Worm (Caenorhabditis elegans) whole organism, L4 larva: ENCODE results near the gene cblc-1.
"Not testable (repeated sequence)": the region's sequence is repeated elsewhere in the genome, so short reads cannot be mapped to it uniquely, and the experiment has no call there.

Experiments used
- D1046.2 ChIP-seq: fragments of 200-800 bp; sonication (Bioruptor generic); IDR thresholded peaks from 2 replicates; pipeline ENCODE4 v1.3.6; 2022; ENCODE audit warnings: missing genetic modification characterization, missing compliant biosample characterization
- F26F4.8 ChIP-seq: fragments of 200-800 bp; sonication (Bioruptor generic); conservative IDR thresholded peaks from 2 replicates; pipeline ENCODE4 v1.3.6; 2022; ENCODE audit warnings: missing genetic modification characterization, missing compliant biosample characterization
- F37D6.2 ChIP-seq: sonication (generic microtip); optimal IDR thresholded peaks from 2 replicates; lab custom pipeline; 2016; ENCODE audit warnings: mild to moderate bottlenecking, missing genetic modification characterization, missing compliant biosample characterization
- F49E8.2 ChIP-seq: sonication (generic microtip); optimal IDR thresholded peaks from 2 replicates; lab custom pipeline; 2016; ENCODE audit warnings: missing compliant biosample characterization, mild to moderate bottlenecking, missing genetic modification characterization, borderline replicate concordance
- R02D3.7 ChIP-seq: fragments of 150-350 bp; sonication (generic microtip); optimal IDR thresholded peaks from 3 replicates; lab custom pipeline; 2014; ENCODE audit warnings: missing biosample characterization, missing genetic modification characterization
- T20F7.1 ChIP-seq: fragments of 200-800 bp; sonication (Bioruptor generic); optimal IDR thresholded peaks from 2 replicates; lab custom pipeline; 2018; ENCODE audit warnings: mild to moderate bottlenecking, missing genetic modification characterization, missing compliant biosample characterization
- T26A8.4 ChIP-seq: fragments of 200-800 bp; sonication (Bioruptor generic); IDR thresholded peaks from 2 replicates; pipeline ENCODE4 v1.3.6; 2022; ENCODE audit warnings: missing genetic modification characterization, missing compliant biosample characterization
- aha-1 ChIP-seq: fragments of 150-350 bp; peaks from one replicate; lab custom pipeline; 2014; ENCODE audit warnings: missing biosample characterization, missing genetic modification characterization
- aly-2 ChIP-seq: sonication (generic microtip); optimal IDR thresholded peaks from 2 replicates; lab custom pipeline; 2018; ENCODE audit warnings: missing biosample characterization, missing genetic modification characterization
- ceh-20 ChIP-seq: fragments of 200-800 bp; sonication (Bioruptor generic); IDR thresholded peaks from 2 replicates; pipeline ENCODE4 v1.3.6; 2022; ENCODE audit warnings: missing genetic modification reagents, missing genetic modification characterization, missing compliant biosample characterization
- ceh-28 ChIP-seq: fragments of 150-350 bp; optimal IDR thresholded peaks from 2 replicates; lab custom pipeline; 2014; ENCODE audit warnings: missing biosample characterization, missing genetic modification reagents, missing genetic modification characterization
- ceh-32 ChIP-seq: sonication (generic microtip); optimal IDR thresholded peaks from 2 replicates; lab custom pipeline; 2016; ENCODE audit warnings: mild to moderate bottlenecking, missing genetic modification characterization, missing compliant biosample characterization; ENCODE audit not compliant: poor library complexity
- ceh-44 ChIP-seq: fragments of 200-800 bp; sonication (Bioruptor generic); IDR thresholded peaks from 2 replicates; pipeline ENCODE4 v1.3.6; 2022; ENCODE audit warnings: missing genetic modification reagents, missing genetic modification characterization, missing compliant biosample characterization
- daf-8 ChIP-seq: fragments of 200-800 bp; sonication (Bioruptor generic); IDR thresholded peaks from 2 replicates; pipeline ENCODE4 v1.3.6; 2022; ENCODE audit warnings: missing genetic modification characterization, missing compliant biosample characterization
- dmd-6 ChIP-seq: fragments of 200-800 bp; sonication (Bioruptor generic); IDR thresholded peaks from 2 replicates; pipeline ENCODE4 v1.3.6; 2022; ENCODE audit warnings: missing genetic modification reagents, missing genetic modification characterization, missing compliant biosample characterization
- duxl-1 ChIP-seq: sonication (generic microtip); optimal IDR thresholded peaks from 2 replicates; lab custom pipeline; 2016; ENCODE audit warnings: mild to moderate bottlenecking, missing genetic modification characterization, moderate library complexity, missing compliant biosample characterization; ENCODE audit not compliant: poor library complexity
- egl-43 ChIP-seq: fragments of 200-800 bp; sonication (Bioruptor generic); IDR thresholded peaks from 2 replicates; pipeline ENCODE4 v1.3.6; 2022; ENCODE audit warnings: missing genetic modification reagents, missing genetic modification characterization, missing compliant biosample characterization
- fkh-10 ChIP-seq: fragments of 150-350 bp; optimal IDR thresholded peaks from 2 replicates; lab custom pipeline; 2014; ENCODE audit warnings: missing biosample characterization, missing genetic modification reagents, missing genetic modification characterization
- hlh-11 ChIP-seq: fragments of 200-800 bp; sonication (Bioruptor generic); optimal IDR thresholded peaks from 2 replicates; lab custom pipeline; 2018; ENCODE audit warnings: mild to moderate bottlenecking, missing genetic modification characterization, missing compliant biosample characterization
- hlh-30 ChIP-seq: sonication (generic microtip); optimal IDR thresholded peaks from 2 replicates; lab custom pipeline; 2017; ENCODE audit warnings: antibody characterized with exemption, mild to moderate bottlenecking, missing genetic modification characterization, missing compliant biosample characterization; ENCODE audit not compliant: insufficient read depth
- jun-1 ChIP-seq: fragments of 150-350 bp; optimal IDR thresholded peaks from 2 replicates; lab custom pipeline; 2014; ENCODE audit warnings: missing biosample characterization, missing genetic modification reagents, missing genetic modification characterization
- lin-29 ChIP-seq: fragments of 200-800 bp; sonication (Bioruptor generic); IDR thresholded peaks from 2 replicates; pipeline ENCODE4 v1.3.6; 2022; ENCODE audit warnings: missing genetic modification reagents, missing genetic modification characterization, missing compliant biosample characterization
- lin-39 ChIP-seq: fragments of 150-350 bp; optimal IDR thresholded peaks from 2 replicates; lab custom pipeline; 2014; ENCODE audit warnings: missing biosample characterization, missing genetic modification reagents, missing genetic modification characterization
- lir-3 ChIP-seq: sonication (generic microtip); optimal IDR thresholded peaks from 2 replicates; lab custom pipeline; 2016; ENCODE audit warnings: mild to moderate bottlenecking, missing genetic modification characterization, missing compliant biosample characterization
- lsy-2 ChIP-seq, 2 experiments: fragments of 150-350 bp in 1 of 2; sonication (generic microtip) in 1 of 2; optimal IDR thresholded peaks; 2 replicates each; lab custom pipeline; 2014 to 2017; ENCODE audit warnings: missing biosample characterization in 2 of 2, missing genetic modification characterization in 2 of 2
- mdl-1 ChIP-seq, 2 experiments: fragments of 150-350 bp in 1 of 2; sonication (generic microtip) in 1 of 2; optimal IDR thresholded peaks; 2 replicates each; lab custom pipeline; 2014 to 2017; ENCODE audit warnings: missing biosample characterization in 2 of 2, missing genetic modification characterization in 2 of 2
- mdt-29 ChIP-seq: fragments of 200-800 bp; sonication (Bioruptor generic); IDR thresholded peaks from 2 replicates; pipeline ENCODE4 v1.3.6; 2022; ENCODE audit warnings: missing genetic modification reagents, missing genetic modification characterization, missing compliant biosample characterization
- mes-2 ChIP-seq: sonication (generic microtip); optimal IDR thresholded peaks from 2 replicates; lab custom pipeline; 2016; ENCODE audit warnings: missing genotype, mild to moderate bottlenecking, missing genetic modification characterization, missing compliant biosample characterization; ENCODE audit not compliant: poor library complexity, severe bottlenecking
- nhr-10 ChIP-seq: fragments of 150-350 bp; optimal IDR thresholded peaks from 2 replicates; lab custom pipeline; 2014; ENCODE audit warnings: missing biosample characterization, missing genetic modification characterization
- nhr-102 ChIP-seq: sonication (generic microtip); optimal IDR thresholded peaks from 2 replicates; lab custom pipeline; 2016; ENCODE audit warnings: mild to moderate bottlenecking, missing genetic modification characterization, moderate library complexity, missing compliant biosample characterization
- nhr-237 ChIP-seq: sonication (generic microtip); optimal IDR thresholded peaks from 2 replicates; lab custom pipeline; 2017; ENCODE audit warnings: missing biosample characterization, missing genetic modification characterization
- nhr-25 ChIP-seq: sonication (generic microtip); optimal IDR thresholded peaks from 2 replicates; lab custom pipeline; 2017; ENCODE audit warnings: missing genetic modification characterization, mild to moderate bottlenecking, missing compliant biosample characterization, antibody characterized with exemption, moderate library complexity, borderline replicate concordance; ENCODE audit not compliant: insufficient read depth
- nhr-28 ChIP-seq: fragments of 150-350 bp; optimal IDR thresholded peaks from 2 replicates; lab custom pipeline; 2014; ENCODE audit warnings: missing biosample characterization, missing genetic modification characterization
- nhr-77 ChIP-seq: fragments of 150-350 bp; optimal IDR thresholded peaks from 2 replicates; lab custom pipeline; 2014; ENCODE audit warnings: missing biosample characterization, missing genetic modification characterization
- saeg-2 ChIP-seq: fragments of 200-800 bp; sonication (Bioruptor generic); IDR thresholded peaks from 2 replicates; pipeline ENCODE4 v1.3.6; 2022; ENCODE audit warnings: missing genetic modification reagents, missing genetic modification characterization, missing compliant biosample characterization
- skn-1 ChIP-seq: fragments of 150-350 bp; optimal IDR thresholded peaks from 2 replicates; lab custom pipeline; 2014; ENCODE audit warnings: missing biosample characterization, missing genetic modification characterization
- tag-97 ChIP-seq: fragments of 200-800 bp; sonication (Bioruptor generic); IDR thresholded peaks from 2 replicates; pipeline ENCODE4 v1.3.6; 2022; ENCODE audit warnings: missing genetic modification characterization, missing compliant biosample characterization
- unc-130 ChIP-seq: sonication (generic microtip); optimal IDR thresholded peaks from 2 replicates; lab custom pipeline; 2016; ENCODE audit warnings: missing genetic modification reagents, missing genetic modification characterization, missing compliant biosample characterization
- unc-62 ChIP-seq, 3 experiments: fragments of 150-350 bp in 1 of 3; sonication (generic microtip); optimal IDR thresholded peaks in 2 of 3; peaks in 1 of 3; 1 replicate in 1 of 3; 2 replicates in 2 of 3; lab custom pipeline; 2014 to 2017; ENCODE audit warnings: missing biosample characterization in 3 of 3, missing genetic modification characterization in 3 of 3, missing genetic modification reagents in 3 of 3, missing genotype in 1 of 3
- vab-7 ChIP-seq: fragments of 200-800 bp; sonication (Bioruptor generic); IDR thresholded peaks from 2 replicates; pipeline ENCODE4 v1.3.6; 2022; ENCODE audit warnings: missing genetic modification reagents, missing genetic modification characterization, missing compliant biosample characterization
- zip-2 ChIP-seq: fragments of 150-350 bp; optimal IDR thresholded peaks from 2 replicates; lab custom pipeline; 2014; ENCODE audit warnings: missing biosample characterization, missing genetic modification characterization

The cblc-1 gene

ce11 chrII:4918501-4919021 lies 22.4 kb downstream of the cblc-1 start:
- TF ChIP-seq R02D3.7 (tag; lab: Kevin White, UChicago) (no peak), unc-62 (GFP tag; optimal IDR thresholded peaks at IDR 0.05 in 1 of 2; lab: Kevin White, UChicago) (peak in 1 of 2 experiments; percentile 62), unc-62 (tag; optimal IDR thresholded peaks at IDR 0.05; lab: Kevin White, UChicago) (no peak)

ce11 chrII:4916462-4916861 lies 24.5 kb downstream of the cblc-1 start, which contains the start of gene msp-31:
Gene msp-31 (minus strand): TSS chrII:4916562.
- not testable (repeated sequence) for TF ChIP-seq F37D6.2 (tag; lab: Kevin White, UChicago); ceh-32 (tag; lab: Kevin White, UChicago); F26F4.8 (GFP tag; lab: Robert Waterston, UW)

- no peak for TF ChIP-seq lin-29 (GFP tag; lab: Robert Waterston, UW)
- no peak for TF ChIP-seq saeg-2 (GFP tag; lab: Robert Waterston, UW)
- no peak for TF ChIP-seq aly-2 (tag; lab: Kevin White, UChicago)
- TF ChIP-seq vab-7 (GFP tag; lab: Robert Waterston, UW): no peak
- TF ChIP-seq aha-1: peak; percentile 48
Observed at ce11 chrII:4915572-4915971, 25.4 kb downstream of the cblc-1 start.

- TF ChIP-seq nhr-77 (tag; lab: Kevin White, UChicago) (no peak), daf-8 (GFP tag; lab: Robert Waterston, UW) (no peak), unc-130 (GFP tag; lab: Kevin White, UChicago) (peak; percentile 10), F49E8.2 (tag; lab: Kevin White, UChicago) (peak; percentile 10), zip-2 (tag; lab: Kevin White, UChicago) (no peak), lsy-2 (tag; optimal IDR thresholded peaks at IDR 0.05; lab: Kevin White, UChicago) (peak in 1 of 2 experiments; percentile 58)
Observed at ce11 chrII:4914214-4914613, 26.7 kb downstream of the cblc-1 start, which contains the start of gene R05F9.11. Gene R05F9.11 (minus strand): TSS chrII:4914218.

DNA sequence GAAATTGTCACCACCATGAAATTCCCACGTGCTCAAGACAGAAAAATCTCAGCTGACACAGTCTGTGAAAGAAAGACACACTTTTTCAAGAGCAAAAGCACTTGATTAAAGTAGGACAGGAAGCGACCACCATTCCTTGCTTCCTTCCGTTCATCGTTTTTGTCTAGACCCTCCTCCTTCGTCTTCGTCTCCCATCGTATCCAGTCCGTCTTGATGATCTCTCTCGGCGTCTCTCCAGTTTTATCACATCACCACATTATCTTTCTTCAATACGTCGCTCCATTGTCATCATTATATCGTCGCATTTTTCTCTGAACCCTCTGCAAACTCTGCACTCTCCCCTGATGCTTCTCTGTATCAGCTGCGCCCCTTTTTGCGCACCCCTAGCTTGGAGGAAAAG lies 32.8 kb downstream of the cblc-1 start:
- TF ChIP-seq nhr-102 (tag; lab: Kevin White, UChicago) (no peak), mdl-1 (tag; optimal IDR thresholded peaks at IDR 0.05; lab: Kevin White, UChicago) (peak in 1 of 2 experiments; percentile 22), ceh-20 (GFP tag; lab: Robert Waterston, UW) (peak; percentile 14; the same call in 1 of the 2 replicates), nhr-10 (no peak), dmd-6 (GFP tag; lab: Robert Waterston, UW) (0 out of 2 replicates have a peak, but pooled peaks have one; percentile 13), aha-1 (peak; percentile 37), ceh-28 (no peak), unc-62 (GFP tag; optimal IDR thresholded peaks at IDR 0.05 in 1 of 2; lab: Kevin White, UChicago) (peak in 1 of 2 experiments; percentile 70), unc-62 (tag; optimal IDR thresholded peaks at IDR 0.05; lab: Kevin White, UChicago) (no peak), aly-2 (tag; lab: Kevin White, UChicago) (no peak), hlh-11 (tag; lab: Kevin White, UChicago) (peak; percentile 59), lin-39 (tag; lab: Kevin White, UChicago) (no peak), nhr-237 (no peak), lir-3 (tag; lab: Kevin White, UChicago) (no peak), egl-43 (GFP tag; lab: Robert Waterston, UW) (peak; percentile 29; the same call in 1 of the 2 replicates), jun-1 (tag; lab: Kevin White, UChicago) (no peak), T26A8.4 (GFP tag; lab: Robert Waterston, UW) (no peak), tag-97 (GFP tag; lab: Robert Waterston, UW) (no peak), mdt-29 (GFP tag; lab: Robert Waterston, UW) (no peak), ceh-44 (GFP tag; lab: Robert Waterston, UW) (no peak), skn-1 (no peak), fkh-10 (GFP tag; lab: Kevin White, UChicago) (no peak), T20F7.1 (GFP tag; lab: Kevin White, UChicago) (no peak), mes-2 (tag; lab: Kevin White, UChicago) (peak; percentile 2), nhr-28 (peak; percentile 32), duxl-1 (tag; lab: Kevin White, UChicago) (no peak), nhr-25 (no peak), D1046.2 (no peak), hlh-30 (tag; lab: Kevin White, UChicago) (peak; percentile 68)
